Worm (Caenorhabditis elegans): Measurements from ENCODE around the gene clec-158.

- TF ChIP-seq pqm-1 (tag; optimal IDR thresholded peaks at IDR 0.05) (no peak), unc-86 (tag; optimal IDR thresholded peaks at IDR 0.05) (no peak), fkh-10 (GFP tag; optimal IDR thresholded peaks at IDR 0.05) (no peak), pag-3 (tag; optimal IDR thresholded peaks at IDR 0.05; ENCODE audit: borderline replicate concordance) (no peak)
Measured at ce11 chrIII:6848654-6849204, 10.7 kb downstream of the clec-158 start, which contains the start of gene dhhc-5.
